Worm (Caenorhabditis elegans) whole organism, L3 larva: Measurements from ENCODE around the gene mlc-1.

Experiments
- ZK546.5 ChIP-seq: sonication (generic microtip); optimal IDR thresholded peaks from 2 replicates; lab custom pipeline; 2017; ENCODE audit warnings: missing biosample characterization, missing genetic modification characterization
- aly-2 ChIP-seq: fragments of 150-350 bp; optimal IDR thresholded peaks from 2 replicates; lab custom pipeline; 2014; ENCODE audit warnings: missing biosample characterization, missing genetic modification characterization
- ceh-82 ChIP-seq: fragments of 150-350 bp; optimal IDR thresholded peaks from 2 replicates; lab custom pipeline; 2014; ENCODE audit warnings: missing biosample characterization, missing genetic modification characterization
- jun-1 ChIP-seq: fragments of 150-350 bp; optimal IDR thresholded peaks from 2 replicates; lab custom pipeline; 2014; ENCODE audit warnings: missing biosample characterization, missing genetic modification reagents, missing genetic modification characterization
- mml-1 ChIP-seq: fragments of 150-350 bp; sonication (generic microtip); optimal IDR thresholded peaks from 3 replicates; lab custom pipeline; 2014; ENCODE audit warnings: missing biosample characterization, missing genetic modification characterization
- nhr-28 ChIP-seq: fragments of 150-350 bp; optimal IDR thresholded peaks from 2 replicates; lab custom pipeline; 2014; ENCODE audit warnings: missing biosample characterization, missing genetic modification characterization
- sea-2 ChIP-seq: fragments of 150-350 bp; sonication (generic microtip); optimal IDR thresholded peaks from 4 replicates; lab custom pipeline; 2014; ENCODE audit warnings: missing biosample characterization, missing genetic modification reagents, missing genetic modification characterization
- snpc-4 ChIP-seq: fragments of 150-350 bp; optimal IDR thresholded peaks from 2 replicates; lab custom pipeline; 2014; ENCODE audit warnings: missing biosample characterization, missing genetic modification characterization
- unc-62 ChIP-seq: fragments of 150-350 bp; sonication (generic microtip); optimal IDR thresholded peaks from 4 replicates; lab custom pipeline; 2014; ENCODE audit warnings: missing biosample characterization, missing genetic modification reagents, missing genetic modification characterization
- zag-1 ChIP-seq: fragments of 150-350 bp; optimal IDR thresholded peaks from 2 replicates; lab custom pipeline; 2014; ENCODE audit warnings: missing biosample characterization, missing genetic modification characterization

ce11 chrX:17468483-17468882, 9.5 kb downstream of the mlc-1 start:
- TF ChIP-seq nhr-28 = no peak
- TF ChIP-seq mml-1 (tag; lab: Kevin White, UChicago) = no peak
- no peak for TF ChIP-seq ceh-82 (tag; lab: Kevin White, UChicago)
- no peak for TF ChIP-seq zag-1 (tag; lab: Kevin White, UChicago)
- TF ChIP-seq jun-1 (tag; lab: Kevin White, UChicago) = no peak
- no peak for TF ChIP-seq unc-62 (GFP tag; lab: Kevin White, UChicago)
- TF ChIP-seq snpc-4 (tag; lab: Kevin White, UChicago) = no peak
- TF ChIP-seq aly-2 (tag; lab: Kevin White, UChicago) = no peak
- no peak for TF ChIP-seq sea-2
- TF ChIP-seq ZK546.5 (tag; lab: Kevin White, UChicago) = no peak
